Worm (Caenorhabditis elegans): ENCODE measurements around the gene pfut-1.

- TF ChIP-seq nhr-237 (tag; optimal IDR thresholded peaks at IDR 0.05), result no peak
- TF ChIP-seq unc-39 (tag; optimal IDR thresholded peaks at IDR 0.05), result no peak
- TF ChIP-seq ceh-82 (tag; optimal IDR thresholded peaks at IDR 0.05), result no peak
- TF ChIP-seq unc-62 (GFP tag; optimal IDR thresholded peaks at IDR 0.05), result no peak
- no peak for TF ChIP-seq peb-1 (tag; optimal IDR thresholded peaks at IDR 0.05)
- TF ChIP-seq dmd-4 (tag; optimal IDR thresholded peaks at IDR 0.05), result no peak
- TF ChIP-seq egl-27 (tag; optimal IDR thresholded peaks at IDR 0.05), result no peak
Observed at ce11 chrX:3126233-3126632, 39.4 kb upstream of the pfut-1 start.

Measured in whole organism, L2 larva.